Fruit fly (Drosophila melanogaster) whole organism: ENCODE measurements around the gene Mur18B.

Experiments used
- CG8478 ChIP-seq: fragments of >200 bp; optimal IDR thresholded peaks from 2 replicates; lab custom pipeline; 2018; ENCODE audit warnings: inconsistent platforms
- Dll ChIP-seq: fragments of >200 bp; optimal IDR thresholded peaks from 2 replicates; lab custom pipeline; 2017
- pan ChIP-seq: fragments of >200 bp; optimal IDR thresholded peaks from 2 replicates; lab custom pipeline; 2017
- psq ChIP-seq: fragments of >200 bp; optimal IDR thresholded peaks from 2 replicates; lab custom pipeline; 2017
- usp ChIP-seq: fragments of >200 bp; optimal IDR thresholded peaks from 2 replicates; lab custom pipeline; 2017; ENCODE audit warnings: missing biosample characterization, missing genetic modification characterization, mixed read lengths

dm6 chrX:19248426-19249217, 35.6 kb downstream of the Mur18B start, which contains the start of gene Hs3st-B:
- TF ChIP-seq pan: no peak
- no peak for TF ChIP-seq usp (GFP tag; lab: Kevin White, UChicago)
- TF ChIP-seq psq: no peak
- TF ChIP-seq Dll (lab: Kevin White, UChicago): no peak
- TF ChIP-seq CG8478: no peak
